Fruit fly (Drosophila melanogaster) whole organism, adult: Measurements from ENCODE around the gene CG7101.

ENCODE experiments used
- CG11617 ChIP-seq: fragments of 200-800 bp; sonication (Bioruptor generic); optimal IDR thresholded peaks from 2 replicates; lab custom pipeline; 2017; ENCODE audit warnings: mild to moderate bottlenecking, missing biosample characterization, missing genetic modification reagents, missing genetic modification characterization
- CG12768 ChIP-seq: fragments of 200-800 bp; sonication (Bioruptor generic); optimal IDR thresholded peaks from 2 replicates; lab custom pipeline; 2017; ENCODE audit warnings: missing biosample characterization, missing genetic modification characterization, mild to moderate bottlenecking, moderate library complexity, missing genetic modification reagents
- CG14711 ChIP-seq: fragments of 200-800 bp; sonication (Bioruptor generic); optimal IDR thresholded peaks from 2 replicates; lab custom pipeline; 2018; ENCODE audit warnings: missing biosample characterization, mild to moderate bottlenecking, missing genetic modification characterization, moderate library complexity
- CG1620 ChIP-seq: fragments of 200-800 bp; sonication (Bioruptor generic); optimal IDR thresholded peaks from 2 replicates; lab custom pipeline; 2016; ENCODE audit warnings: missing biosample characterization, missing genetic modification characterization
- CG33017 ChIP-seq: fragments of 200-800 bp; sonication (Bioruptor generic); optimal IDR thresholded peaks from 2 replicates; lab custom pipeline; 2018; ENCODE audit warnings: missing biosample characterization, mild to moderate bottlenecking, missing genetic modification characterization, moderate library complexity
- CG5204 ChIP-seq: fragments of 200-800 bp; sonication (Bioruptor generic); optimal IDR thresholded peaks from 2 replicates; lab custom pipeline; 2016; ENCODE audit warnings: missing biosample characterization, missing genetic modification characterization
- CG7045 ChIP-seq: fragments of 200-800 bp; sonication (Bioruptor generic); optimal IDR thresholded peaks from 2 replicates; lab custom pipeline; 2017; ENCODE audit warnings: missing biosample characterization, mild to moderate bottlenecking, missing genetic modification characterization
- CG7101 ChIP-seq: fragments of 200-800 bp; sonication (Bioruptor generic); optimal IDR thresholded peaks from 2 replicates; lab custom pipeline; 2018; ENCODE audit warnings: missing biosample characterization, mild to moderate bottlenecking, missing genetic modification characterization, moderate library complexity
- Clk ChIP-seq: fragments of 200-800 bp; sonication (Bioruptor generic); optimal IDR thresholded peaks from 2 replicates; lab custom pipeline; 2017; ENCODE audit warnings: missing biosample characterization, missing genetic modification characterization
- Crg-1 ChIP-seq: fragments of 200-800 bp; sonication (Bioruptor generic); optimal IDR thresholded peaks from 2 replicates; lab custom pipeline; 2016; ENCODE audit warnings: missing biosample characterization, missing genetic modification characterization
- Hr96 ChIP-seq: fragments of 200-800 bp; sonication (Bioruptor generic); optimal IDR thresholded peaks from 2 replicates; lab custom pipeline; 2016; ENCODE audit warnings: missing biosample characterization, missing genetic modification characterization
- Mnt ChIP-seq: fragments of 200-800 bp; sonication (Bioruptor generic); optimal IDR thresholded peaks from 2 replicates; lab custom pipeline; 2016; ENCODE audit warnings: missing biosample characterization, mild to moderate bottlenecking, missing genetic modification characterization
- bab1 ChIP-seq: fragments of 200-800 bp; sonication (Bioruptor generic); optimal IDR thresholded peaks from 3 replicates; lab custom pipeline; 2019; ENCODE audit warnings: missing biosample characterization, mild to moderate bottlenecking, missing genetic modification characterization, moderate library complexity
- cic ChIP-seq: fragments of 200-800 bp; sonication (Bioruptor generic); optimal IDR thresholded peaks from 2 replicates; lab custom pipeline; 2017; ENCODE audit warnings: missing biosample characterization, mild to moderate bottlenecking, missing genetic modification characterization, moderate library complexity
- cnc ChIP-seq, 2 experiments: fragments of >200 bp; optimal IDR thresholded peaks; 2 replicates each; lab custom pipeline; 2017
- kay ChIP-seq: fragments of 200-800 bp; sonication (Bioruptor generic); peaks from one replicate; lab custom pipeline; 2016; ENCODE audit warnings: missing biosample characterization, missing genetic modification characterization, borderline replicate concordance
- ovo ChIP-seq: fragments of 200-800 bp; sonication (Bioruptor generic); optimal IDR thresholded peaks from 2 replicates; lab custom pipeline; 2016; ENCODE audit warnings: missing biosample characterization, missing genetic modification characterization
- pad ChIP-seq: fragments of 200-800 bp; sonication (Bioruptor generic); optimal IDR thresholded peaks from 3 replicates; lab custom pipeline; 2017; ENCODE audit warnings: missing biosample characterization, missing genetic modification characterization, mild to moderate bottlenecking, moderate library complexity, missing genetic modification reagents
- tj ChIP-seq: fragments of 200-800 bp; sonication (Bioruptor generic); optimal IDR thresholded peaks from 3 replicates; lab custom pipeline; 2017; ENCODE audit warnings: missing biosample characterization, mild to moderate bottlenecking, missing genetic modification characterization, moderate library complexity
- toe ChIP-seq: fragments of 200-800 bp; sonication (Bioruptor generic); optimal IDR thresholded peaks from 2 replicates; lab custom pipeline; 2016; ENCODE audit warnings: missing biosample characterization, missing genetic modification characterization

CG7101 gene

DNA sequence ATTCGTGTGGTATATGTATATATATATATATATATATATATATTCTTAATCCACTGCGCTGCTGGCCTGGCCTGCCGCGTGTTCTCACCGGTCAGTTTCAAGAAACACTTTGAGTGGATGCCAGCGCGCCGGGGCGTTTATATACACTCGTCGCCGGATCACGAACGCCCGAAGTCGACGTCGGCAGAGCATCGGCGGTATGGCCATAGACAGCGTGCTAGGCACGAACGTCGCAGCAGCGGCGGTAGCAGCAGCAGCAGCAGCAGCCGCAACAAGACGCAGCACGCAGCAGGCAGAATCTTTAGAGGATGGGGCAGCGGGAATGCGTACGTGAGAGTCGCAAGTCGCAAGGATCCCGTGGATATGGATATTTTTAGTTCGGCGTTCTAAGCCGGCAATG is 32.8 kb upstream of the CG7101 start, which contains the start of gene bnb:
TSS of gene bnb (minus strand) at position 121 of the 400 bp plus-strand sequence.
- TF ChIP-seq CG12768 (GFP tag; lab: Kevin White, UChicago) (no peak), CG14711 (no peak), pad (GFP tag; lab: Kevin White, UChicago) (no peak), CG5204 (GFP tag; lab: Kevin White, UChicago) (no peak), CG11617 (GFP tag; lab: Kevin White, UChicago) (no peak), Hr96 (GFP tag; lab: Kevin White, UChicago) (no peak), bab1 (GFP tag; lab: Kevin White, UChicago) (no peak), cnc (optimal IDR thresholded peaks at IDR 0.05; lab: Kevin White, UChicago) (no peak), toe (GFP tag; lab: Kevin White, UChicago) (no peak), CG1620 (no peak), Mnt (GFP tag; lab: Kevin White, UChicago) (no peak), CG7101 (tag; lab: Kevin White, UChicago) (no peak), Clk (GFP tag; lab: Kevin White, UChicago) (no peak), ovo (GFP tag; lab: Kevin White, UChicago) (no peak), cic (GFP tag; lab: Kevin White, UChicago) (no peak), Crg-1 (GFP tag; lab: Kevin White, UChicago) (no peak), kay (GFP tag; lab: Kevin White, UChicago) (no peak), CG7045 (GFP tag; lab: Kevin White, UChicago) (no peak)

DNA sequence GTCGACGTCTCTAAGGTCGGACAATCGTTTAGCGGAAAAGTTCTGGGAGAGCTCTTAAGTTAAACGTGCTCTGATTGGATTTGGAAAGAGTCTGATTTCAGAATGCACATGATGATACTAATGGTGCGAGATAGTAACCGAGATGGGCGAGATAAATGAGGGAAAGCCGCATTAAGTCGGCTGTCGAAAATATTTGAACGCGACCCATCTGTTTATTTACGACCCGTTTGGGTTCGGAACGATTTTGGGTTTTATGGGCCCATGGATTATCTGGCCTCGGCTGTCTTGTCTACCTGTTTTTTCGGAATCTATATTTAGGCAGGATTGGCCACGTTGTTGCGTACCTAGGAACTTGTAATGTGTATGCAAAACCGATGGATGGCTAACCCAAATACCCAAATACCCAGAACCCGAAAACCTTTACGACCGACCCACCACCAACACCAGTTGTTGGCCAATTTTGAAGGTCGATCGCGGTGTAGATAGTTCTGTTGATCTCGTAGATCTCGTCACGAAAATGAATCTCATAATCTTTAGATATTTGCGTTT is 31.0 kb upstream of the CG7101 start:
- TF ChIP-seq cic (GFP tag; lab: Kevin White, UChicago), result no peak
- TF ChIP-seq CG33017, result no peak

- TF ChIP-seq CG11617 (GFP tag; lab: Kevin White, UChicago), result no peak
- TF ChIP-seq Clk (GFP tag; lab: Kevin White, UChicago), result no peak
- no peak for TF ChIP-seq kay (GFP tag; lab: Kevin White, UChicago)
- TF ChIP-seq ovo (GFP tag; lab: Kevin White, UChicago), result no peak
- TF ChIP-seq CG14711, result no peak
- TF ChIP-seq toe (GFP tag; lab: Kevin White, UChicago), result no peak
- TF ChIP-seq tj, result no peak
- TF ChIP-seq CG33017, result no peak
- no peak for TF ChIP-seq cnc (optimal IDR thresholded peaks at IDR 0.05; lab: Kevin White, UChicago)
- no peak for TF ChIP-seq Crg-1 (GFP tag; lab: Kevin White, UChicago)
- TF ChIP-seq Mnt (GFP tag; lab: Kevin White, UChicago), result no peak
- TF ChIP-seq bab1 (GFP tag; lab: Kevin White, UChicago), result no peak
- no peak for TF ChIP-seq CG12768 (GFP tag; lab: Kevin White, UChicago)
- TF ChIP-seq cic (GFP tag; lab: Kevin White, UChicago), result no peak
- no peak for TF ChIP-seq pad (GFP tag; lab: Kevin White, UChicago)
- TF ChIP-seq CG5204 (GFP tag; lab: Kevin White, UChicago), result no peak
- no peak for TF ChIP-seq CG7101 (tag; lab: Kevin White, UChicago)
- TF ChIP-seq Hr96 (GFP tag; lab: Kevin White, UChicago), result no peak
- no peak for TF ChIP-seq CG7045 (GFP tag; lab: Kevin White, UChicago)
- TF ChIP-seq CG1620, result no peak
Observed at dm6 chrX:18800167-18800566, 30.2 kb upstream of the CG7101 start.

DNA sequence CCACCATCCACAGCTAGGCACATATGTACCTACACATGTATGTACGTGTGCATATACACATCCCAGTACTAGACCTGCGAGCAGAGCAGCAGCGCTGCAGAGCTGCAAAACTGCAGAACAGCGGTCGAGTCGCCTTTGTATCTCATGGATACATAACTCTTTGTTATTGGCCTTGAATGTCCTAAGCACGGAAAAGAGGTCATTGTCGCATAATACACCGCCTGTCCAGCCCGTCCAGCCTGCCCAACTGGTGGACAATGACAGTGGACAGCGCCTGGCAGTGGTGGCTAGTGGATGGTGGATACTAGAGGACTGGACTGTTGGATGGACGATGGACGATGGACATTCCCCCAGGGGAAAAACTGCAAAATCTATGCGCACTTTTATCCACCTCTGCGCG is 29.1 kb upstream of the CG7101 start:
- TF ChIP-seq CG12768 (GFP tag; lab: Kevin White, UChicago), result no peak
- no peak for TF ChIP-seq CG5204 (GFP tag; lab: Kevin White, UChicago)
- TF ChIP-seq Hr96 (GFP tag; lab: Kevin White, UChicago), result no peak
- TF ChIP-seq pad (GFP tag; lab: Kevin White, UChicago), result no peak
- TF ChIP-seq CG7045 (GFP tag; lab: Kevin White, UChicago), result no peak
- no peak for TF ChIP-seq ovo (GFP tag; lab: Kevin White, UChicago)
- no peak for TF ChIP-seq Mnt (GFP tag; lab: Kevin White, UChicago)

- no peak for TF ChIP-seq Mnt (GFP tag; lab: Kevin White, UChicago)
- no peak for TF ChIP-seq tj
- no peak for TF ChIP-seq CG12768 (GFP tag; lab: Kevin White, UChicago)
- TF ChIP-seq pad (GFP tag; lab: Kevin White, UChicago), result no peak
- no peak for TF ChIP-seq cic (GFP tag; lab: Kevin White, UChicago)
- TF ChIP-seq CG7045 (GFP tag; lab: Kevin White, UChicago), result no peak
- TF ChIP-seq CG1620, result no peak
- TF ChIP-seq CG11617 (GFP tag; lab: Kevin White, UChicago), result no peak
- no peak for TF ChIP-seq Clk (GFP tag; lab: Kevin White, UChicago)
- TF ChIP-seq Crg-1 (GFP tag; lab: Kevin White, UChicago), result no peak
- TF ChIP-seq CG5204 (GFP tag; lab: Kevin White, UChicago), result no peak
- no peak for TF ChIP-seq cnc (optimal IDR thresholded peaks at IDR 0.05; lab: Kevin White, UChicago)
- no peak for TF ChIP-seq CG33017
- TF ChIP-seq toe (GFP tag; lab: Kevin White, UChicago), result no peak
- TF ChIP-seq kay (GFP tag; lab: Kevin White, UChicago), result no peak
Observed at dm6 chrX:18805036-18805435, 25.4 kb upstream of the CG7101 start.

DNA sequence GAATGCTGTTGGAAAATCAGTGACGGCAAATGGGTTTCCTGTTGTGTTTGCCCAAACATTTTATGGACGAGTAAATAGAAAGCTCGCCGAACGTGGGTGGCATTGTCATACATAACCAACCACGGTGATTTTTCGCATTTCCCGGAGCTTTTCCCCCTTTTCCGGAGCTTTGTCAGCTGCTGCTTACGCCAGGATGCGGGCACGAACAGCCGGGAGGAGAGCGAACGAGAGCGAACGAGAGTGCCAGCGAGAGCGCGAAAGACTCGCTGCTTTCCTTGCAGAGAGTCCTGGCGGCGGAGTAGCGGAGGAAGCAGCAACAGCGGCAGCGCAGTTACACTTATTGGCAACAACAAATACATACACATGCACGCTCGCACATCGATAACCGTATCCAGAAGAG is 24.0 kb upstream of the CG7101 start, which contains the start of gene CG7058:
TSS of gene CG7058 (plus strand) at position 330 of the 400 bp plus-strand sequence.
- no peak for TF ChIP-seq Mnt (GFP tag; lab: Kevin White, UChicago)
